Worm (Caenorhabditis elegans): ENCODE data around the gene kcmf-1.

- TF ChIP-seq him-1 (tag; optimal IDR thresholded peaks at IDR 0.05) = no peak
- TF ChIP-seq W03F9.2 (tag; optimal IDR thresholded peaks at IDR 0.05) = no peak
Observed at ce11 chrIII:7814159-7815055, 14.8 kb upstream of the kcmf-1 start, which contains the start of gene egl-5.

All from whole organism, L4/young adult.